Worm (Caenorhabditis elegans) whole organism, late embryonic: ENCODE results near the gene Y37B11A.3.

Experiments used
- F13H6.1 ChIP-seq: sonication (generic microtip); optimal IDR thresholded peaks from 2 replicates; lab custom pipeline; 2016; ENCODE audit warnings: missing genetic modification characterization, missing compliant biosample characterization
- Y22D7AL.16 ChIP-seq: sonication (generic microtip); optimal IDR thresholded peaks from 2 replicates; lab custom pipeline; 2016; ENCODE audit warnings: missing genetic modification characterization, missing compliant biosample characterization
- che-1 ChIP-seq: sonication (generic microtip); optimal IDR thresholded peaks from 2 replicates; lab custom pipeline; 2016; ENCODE audit warnings: mild to moderate bottlenecking, missing genetic modification characterization, missing compliant biosample characterization
- eyg-1 ChIP-seq: sonication (generic microtip); optimal IDR thresholded peaks from 2 replicates; lab custom pipeline; 2016; ENCODE audit warnings: missing genotype, missing genetic modification characterization, missing compliant biosample characterization
- fkh-10 ChIP-seq: fragments of 150-350 bp; optimal IDR thresholded peaks from 2 replicates; lab custom pipeline; 2014; ENCODE audit warnings: missing biosample characterization, missing genetic modification reagents, missing genetic modification characterization
- hlh-13 ChIP-seq: fragments of 200-800 bp; sonication (Bioruptor generic); optimal IDR thresholded peaks from 2 replicates; lab custom pipeline; 2018; ENCODE audit warnings: mild to moderate bottlenecking, missing genetic modification characterization, missing compliant biosample characterization
- hlh-15 ChIP-seq: sonication (generic microtip); optimal IDR thresholded peaks from 2 replicates; lab custom pipeline; 2016; ENCODE audit warnings: missing genetic modification characterization, missing compliant biosample characterization
- hlh-30 ChIP-seq: sonication (generic microtip); optimal IDR thresholded peaks from 2 replicates; lab custom pipeline; 2017; ENCODE audit warnings: antibody characterized with exemption, missing genetic modification characterization, missing compliant biosample characterization; ENCODE audit not compliant: insufficient read depth
- nfya-1 ChIP-seq: sonication (generic microtip); optimal IDR thresholded peaks from 2 replicates; lab custom pipeline; 2017; ENCODE audit warnings: missing genetic modification characterization, mild to moderate bottlenecking, missing compliant biosample characterization, antibody characterized with exemption, moderate library complexity
- nhr-11 ChIP-seq: fragments of 150-350 bp; optimal IDR thresholded peaks from 2 replicates; lab custom pipeline; 2014; ENCODE audit warnings: missing biosample characterization, missing genetic modification characterization
- pqm-1 ChIP-seq: sonication (generic microtip); optimal IDR thresholded peaks from 2 replicates; lab custom pipeline; 2016; ENCODE audit warnings: missing genetic modification characterization, missing compliant biosample characterization
- pros-1 ChIP-seq: fragments of 150-350 bp; optimal IDR thresholded peaks from 2 replicates; lab custom pipeline; 2014; ENCODE audit warnings: missing biosample characterization, missing genetic modification reagents, missing genetic modification characterization

DNA sequence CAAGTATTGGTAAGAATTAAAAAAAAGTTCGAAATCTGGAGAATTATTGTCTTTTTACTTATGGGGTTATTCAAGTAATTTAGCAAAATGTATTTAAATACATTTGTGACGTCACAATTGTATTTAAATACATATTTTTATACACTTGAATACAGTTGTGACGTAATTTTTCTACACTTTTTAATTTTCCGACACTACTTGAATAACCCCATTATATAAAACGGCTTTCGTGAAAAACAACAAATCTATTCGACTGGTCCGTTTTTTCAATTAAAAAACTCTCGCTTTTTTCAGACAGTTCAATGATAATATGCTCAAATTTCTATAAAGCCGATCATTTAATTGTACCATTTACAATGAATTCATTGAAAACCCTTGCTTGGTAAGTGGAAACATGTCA is 34.6 kb downstream of the Y37B11A.3 start:
- no peak for TF ChIP-seq hlh-15 (tag; lab: Kevin White, UChicago)
- TF ChIP-seq fkh-10 (GFP tag; lab: Kevin White, UChicago), result no peak
- no peak for TF ChIP-seq pros-1 (tag; lab: Kevin White, UChicago)
- TF ChIP-seq pqm-1 (tag; lab: Kevin White, UChicago), result no peak
- TF ChIP-seq nhr-11, result no peak
- no peak for TF ChIP-seq hlh-13
- TF ChIP-seq Y22D7AL.16 (tag; lab: Kevin White, UChicago), result no peak
- TF ChIP-seq nfya-1, result no peak
- TF ChIP-seq hlh-30 (tag; lab: Kevin White, UChicago), result no peak
- no peak for TF ChIP-seq che-1 (tag; lab: Kevin White, UChicago)
- no peak for TF ChIP-seq F13H6.1
- no peak for TF ChIP-seq eyg-1 (tag; lab: Kevin White, UChicago)
